Worm (Caenorhabditis elegans) whole organism, L4 larva: Measurements from ENCODE around the gene B0310.2.

Experiments
- F37D6.2 ChIP-seq: sonication (generic microtip); optimal IDR thresholded peaks from 2 replicates; lab custom pipeline; 2016; ENCODE audit warnings: mild to moderate bottlenecking, missing genetic modification characterization, missing compliant biosample characterization
- T26A8.4 ChIP-seq: fragments of 200-800 bp; sonication (Bioruptor generic); IDR thresholded peaks from 2 replicates; pipeline ENCODE4 v1.3.6; 2022; ENCODE audit warnings: missing genetic modification characterization, missing compliant biosample characterization
- ZK546.5 ChIP-seq, 2 experiments: sonication (generic microtip); optimal IDR thresholded peaks; 2 replicates each; lab custom pipeline; 2017; ENCODE audit warnings: missing biosample characterization in 2 of 2, missing genetic modification characterization in 2 of 2
- aha-1 ChIP-seq: fragments of 150-350 bp; peaks from one replicate; lab custom pipeline; 2014; ENCODE audit warnings: missing biosample characterization, missing genetic modification characterization
- attf-4 ChIP-seq: sonication (generic microtip); optimal IDR thresholded peaks from 3 replicates; lab custom pipeline; 2017; ENCODE audit warnings: missing biosample characterization, missing genetic modification characterization
- ceh-20 ChIP-seq: fragments of 200-800 bp; sonication (Bioruptor generic); IDR thresholded peaks from 2 replicates; pipeline ENCODE4 v1.3.6; 2022; ENCODE audit warnings: missing genetic modification reagents, missing genetic modification characterization, missing compliant biosample characterization
- ceh-32 ChIP-seq: sonication (generic microtip); optimal IDR thresholded peaks from 2 replicates; lab custom pipeline; 2016; ENCODE audit warnings: mild to moderate bottlenecking, missing genetic modification characterization, missing compliant biosample characterization; ENCODE audit not compliant: poor library complexity
- ceh-62 ChIP-seq: sonication (generic microtip); optimal IDR thresholded peaks from 2 replicates; lab custom pipeline; 2017; ENCODE audit warnings: missing biosample characterization, missing genetic modification characterization
- cey-2 ChIP-seq: sonication (generic microtip); optimal IDR thresholded peaks from 3 replicates; lab custom pipeline; 2017; ENCODE audit warnings: missing genetic modification characterization, mild to moderate bottlenecking, missing compliant biosample characterization, antibody characterized with exemption, borderline replicate concordance; ENCODE audit not compliant: insufficient read depth
- ctbp-1 ChIP-seq: fragments of 200-800 bp; sonication (Bioruptor generic); IDR thresholded peaks from 2 replicates; pipeline ENCODE4 v1.3.6; 2022; ENCODE audit warnings: missing genetic modification reagents, missing genetic modification characterization, missing compliant biosample characterization
- daf-16 ChIP-seq, 3 experiments: sonication (generic microtip); optimal IDR thresholded peaks; 2 replicates each; lab custom pipeline; 2016 to 2017; ENCODE audit warnings: missing genetic modification characterization in 3 of 3, missing genetic modification reagents in 3 of 3, mild to moderate bottlenecking in 2 of 3, missing compliant biosample characterization in 2 of 3, missing biosample characterization in 1 of 3, moderate library complexity in 1 of 3
- dmd-6 ChIP-seq: fragments of 200-800 bp; sonication (Bioruptor generic); IDR thresholded peaks from 2 replicates; pipeline ENCODE4 v1.3.6; 2022; ENCODE audit warnings: missing genetic modification reagents, missing genetic modification characterization, missing compliant biosample characterization
- dmd-8 ChIP-seq: fragments of 200-800 bp; sonication (Bioruptor generic); IDR thresholded peaks from 2 replicates; pipeline ENCODE4 v1.3.6; 2022; ENCODE audit warnings: missing genetic modification characterization, missing compliant biosample characterization
- duxl-1 ChIP-seq: sonication (generic microtip); optimal IDR thresholded peaks from 2 replicates; lab custom pipeline; 2016; ENCODE audit warnings: mild to moderate bottlenecking, missing genetic modification characterization, moderate library complexity, missing compliant biosample characterization; ENCODE audit not compliant: poor library complexity
- dve-1 ChIP-seq: sonication (generic microtip); optimal IDR thresholded peaks from 2 replicates; lab custom pipeline; 2017; ENCODE audit warnings: antibody characterized with exemption, mild to moderate bottlenecking, missing genetic modification characterization, missing compliant biosample characterization; ENCODE audit not compliant: insufficient read depth
- hif-1 ChIP-seq, 2 experiments: sonication (generic microtip); optimal IDR thresholded peaks; 2 replicates each; lab custom pipeline; 2016 to 2017; ENCODE audit warnings: missing compliant biosample characterization in 2 of 2, missing genetic modification characterization in 2 of 2, missing genetic modification reagents in 2 of 2, missing genotype in 2 of 2, mild to moderate bottlenecking in 1 of 2
- hlh-11 ChIP-seq: fragments of 200-800 bp; sonication (Bioruptor generic); optimal IDR thresholded peaks from 2 replicates; lab custom pipeline; 2018; ENCODE audit warnings: mild to moderate bottlenecking, missing genetic modification characterization, missing compliant biosample characterization
- hmg-1.1 ChIP-seq: fragments of 200-800 bp; sonication (Bioruptor generic); IDR thresholded peaks from 2 replicates; pipeline ENCODE4 v1.3.6; 2022; ENCODE audit warnings: missing genetic modification reagents, missing genetic modification characterization, missing compliant biosample characterization
- lin-1 ChIP-seq: fragments of 200-800 bp; sonication (Bioruptor generic); IDR thresholded peaks from 2 replicates; pipeline ENCODE4 v1.3.6; 2022; ENCODE audit warnings: missing genetic modification reagents, missing genetic modification characterization, missing compliant biosample characterization
- lin-13 ChIP-seq: fragments of 150-350 bp; optimal IDR thresholded peaks from 2 replicates; lab custom pipeline; 2014; ENCODE audit warnings: missing biosample characterization, missing genetic modification reagents, missing genetic modification characterization
- lin-29 ChIP-seq: fragments of 200-800 bp; sonication (Bioruptor generic); IDR thresholded peaks from 2 replicates; pipeline ENCODE4 v1.3.6; 2022; ENCODE audit warnings: missing genetic modification reagents, missing genetic modification characterization, missing compliant biosample characterization
- lsy-2 ChIP-seq, 2 experiments: fragments of 150-350 bp in 1 of 2; sonication (generic microtip) in 1 of 2; optimal IDR thresholded peaks; 2 replicates each; lab custom pipeline; 2014 to 2017; ENCODE audit warnings: missing biosample characterization in 2 of 2, missing genetic modification characterization in 2 of 2
- mdl-1 ChIP-seq, 2 experiments: fragments of 150-350 bp in 1 of 2; sonication (generic microtip) in 1 of 2; optimal IDR thresholded peaks; 2 replicates each; lab custom pipeline; 2014 to 2017; ENCODE audit warnings: missing biosample characterization in 2 of 2, missing genetic modification characterization in 2 of 2
- mep-1 ChIP-seq: fragments of 150-350 bp; sonication (generic microtip); optimal IDR thresholded peaks from 3 replicates; lab custom pipeline; 2014; ENCODE audit warnings: missing biosample characterization, missing genetic modification characterization
- mes-2 ChIP-seq: sonication (generic microtip); optimal IDR thresholded peaks from 2 replicates; lab custom pipeline; 2016; ENCODE audit warnings: missing genotype, mild to moderate bottlenecking, missing genetic modification characterization, missing compliant biosample characterization; ENCODE audit not compliant: poor library complexity, severe bottlenecking
- mxl-3 ChIP-seq: fragments of 200-800 bp; sonication (Bioruptor generic); optimal IDR thresholded peaks from 2 replicates; lab custom pipeline; 2018; ENCODE audit warnings: mild to moderate bottlenecking, missing genetic modification characterization, missing compliant biosample characterization
- nhr-10 ChIP-seq: fragments of 150-350 bp; optimal IDR thresholded peaks from 2 replicates; lab custom pipeline; 2014; ENCODE audit warnings: missing biosample characterization, missing genetic modification characterization
- nhr-102 ChIP-seq: sonication (generic microtip); optimal IDR thresholded peaks from 2 replicates; lab custom pipeline; 2016; ENCODE audit warnings: mild to moderate bottlenecking, missing genetic modification characterization, moderate library complexity, missing compliant biosample characterization
- nhr-111 ChIP-seq: fragments of 200-800 bp; sonication (Bioruptor generic); optimal IDR thresholded peaks from 2 replicates; lab custom pipeline; 2018; ENCODE audit warnings: mild to moderate bottlenecking, missing genetic modification characterization, missing compliant biosample characterization
- nhr-25 ChIP-seq: sonication (generic microtip); optimal IDR thresholded peaks from 2 replicates; lab custom pipeline; 2017; ENCODE audit warnings: missing genetic modification characterization, mild to moderate bottlenecking, missing compliant biosample characterization, antibody characterized with exemption, moderate library complexity, borderline replicate concordance; ENCODE audit not compliant: insufficient read depth
- nhr-28 ChIP-seq: fragments of 150-350 bp; optimal IDR thresholded peaks from 2 replicates; lab custom pipeline; 2014; ENCODE audit warnings: missing biosample characterization, missing genetic modification characterization
- nhr-77 ChIP-seq: fragments of 150-350 bp; optimal IDR thresholded peaks from 2 replicates; lab custom pipeline; 2014; ENCODE audit warnings: missing biosample characterization, missing genetic modification characterization
- pqm-1 ChIP-seq: sonication (generic microtip); optimal IDR thresholded peaks from 2 replicates; lab custom pipeline; 2017; ENCODE audit warnings: missing biosample characterization, missing genetic modification characterization
- skn-1 ChIP-seq: fragments of 150-350 bp; optimal IDR thresholded peaks from 2 replicates; lab custom pipeline; 2014; ENCODE audit warnings: missing biosample characterization, missing genetic modification characterization
- spr-1 ChIP-seq: sonication (generic microtip); optimal IDR thresholded peaks from 2 replicates; lab custom pipeline; 2016; ENCODE audit warnings: mild to moderate bottlenecking, missing genetic modification characterization, missing compliant biosample characterization
- unc-39 ChIP-seq: sonication (generic microtip); optimal IDR thresholded peaks from 2 replicates; lab custom pipeline; 2017; ENCODE audit warnings: missing biosample characterization, missing genetic modification characterization
- unc-62 ChIP-seq, 3 experiments: fragments of 150-350 bp in 1 of 3; sonication (generic microtip); optimal IDR thresholded peaks in 2 of 3; peaks in 1 of 3; 1 replicate in 1 of 3; 2 replicates in 2 of 3; lab custom pipeline; 2014 to 2017; ENCODE audit warnings: missing biosample characterization in 3 of 3, missing genetic modification characterization in 3 of 3, missing genetic modification reagents in 3 of 3, missing genotype in 1 of 3
- zag-1 ChIP-seq: fragments of 150-350 bp; optimal IDR thresholded peaks from 2 replicates; lab custom pipeline; 2014; ENCODE audit warnings: missing biosample characterization, missing genetic modification characterization
- zip-11 ChIP-seq: fragments of 200-800 bp; sonication (Bioruptor generic); IDR thresholded peaks from 2 replicates; pipeline ENCODE4 v1.3.6; 2022; ENCODE audit warnings: missing genetic modification characterization, missing compliant biosample characterization

Gene B0310.2

DNA sequence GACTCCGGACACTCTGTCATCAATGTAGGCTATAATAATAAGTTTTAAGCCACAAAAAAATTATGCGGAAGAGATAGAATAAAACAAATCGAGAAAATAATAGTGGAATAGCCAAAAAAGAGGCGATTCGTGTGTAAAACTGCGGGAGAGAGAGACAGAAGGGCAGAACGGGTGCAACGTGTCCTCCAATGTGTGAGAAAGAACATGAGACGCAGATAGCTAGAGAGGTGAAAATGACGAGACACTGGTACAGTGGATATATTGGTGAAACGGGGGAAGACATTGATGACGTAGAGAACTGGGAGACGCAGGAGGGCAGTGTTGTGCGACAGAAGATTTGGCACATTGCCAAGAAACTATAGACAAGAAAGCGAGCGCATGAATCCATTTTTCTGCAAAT is 29.0 kb upstream of the B0310.2 start, which contains the start of gene F28C10.3 (continued):
- no peak for TF ChIP-seq nhr-102 (tag; lab: Kevin White, UChicago)
- TF ChIP-seq duxl-1 (tag; lab: Kevin White, UChicago), result peak; percentile 53
- peak in 1 of 2 experiments; percentile 74 for TF ChIP-seq lsy-2 (tag; optimal IDR thresholded peaks at IDR 0.05; lab: Kevin White, UChicago)
- TF ChIP-seq F37D6.2 (tag; lab: Kevin White, UChicago), result peak; percentile 45
- TF ChIP-seq nhr-10, result peak; percentile 37
- TF ChIP-seq T26A8.4 (GFP tag; lab: Robert Waterston, UW), result peak; percentile 71
- TF ChIP-seq aha-1 (tag; lab: Kevin White, UChicago), result peak; percentile 96
- TF ChIP-seq mxl-3 (GFP tag; lab: Kevin White, UChicago), result peak; percentile 78
- TF ChIP-seq cey-2, result no peak
- peak; percentile 89 for TF ChIP-seq hlh-11 (tag; lab: Kevin White, UChicago)
- TF ChIP-seq zag-1 (tag; lab: Kevin White, UChicago), result peak; percentile 82
- TF ChIP-seq nhr-111 (GFP tag; lab: Kevin White, UChicago), result no peak
- TF ChIP-seq nhr-77 (tag; lab: Kevin White, UChicago), result peak; percentile 38
- peak in 1 of 2 experiments; percentile 27 for TF ChIP-seq daf-16 (GFP tag; optimal IDR thresholded peaks at IDR 0.05; lab: Kevin White, UChicago)
- no peak for TF ChIP-seq daf-16 (tag; optimal IDR thresholded peaks at IDR 0.05; lab: Kevin White, UChicago)
- TF ChIP-seq lin-1, result 0 out of 2 replicates have a peak, but pooled peaks have one; percentile 19
- TF ChIP-seq dmd-8 (GFP tag; lab: Robert Waterston, UW), result no peak
- no peak for TF ChIP-seq skn-1
- no peak for TF ChIP-seq dve-1
- TF ChIP-seq zip-11 (GFP tag; lab: Robert Waterston, UW), result no peak
- no peak for TF ChIP-seq ceh-32
- peak; percentile 88 for TF ChIP-seq nhr-28 (tag; lab: Kevin White, UChicago)
- TF ChIP-seq pqm-1 (tag; lab: Kevin White, UChicago), result no peak
- peak; percentile 88 to 91 for TF ChIP-seq mdl-1 (tag; optimal IDR thresholded peaks at IDR 0.05; lab: Kevin White, UChicago)
- TF ChIP-seq lin-13, result peak; percentile 58
- TF ChIP-seq mes-2 (tag; lab: Kevin White, UChicago), result peak; percentile 81
- peak; percentile 91 for TF ChIP-seq mep-1 (tag; lab: Kevin White, UChicago)
- peak in 1 of 2 experiments; percentile 58 for TF ChIP-seq hif-1 (tag; optimal IDR thresholded peaks at IDR 0.05; lab: Kevin White, UChicago)
- TF ChIP-seq ctbp-1, result peak; percentile 60
- TF ChIP-seq unc-62 (GFP tag; optimal IDR thresholded peaks at IDR 0.05 in 1 of 2; lab: Kevin White, UChicago), result peak in 1 of 2 experiments; percentile 94
- TF ChIP-seq unc-62 (tag; optimal IDR thresholded peaks at IDR 0.05; lab: Kevin White, UChicago), result no peak
- TF ChIP-seq ZK546.5 (tag; optimal IDR thresholded peaks at IDR 0.05; lab: Kevin White, UChicago), result no peak
- peak; percentile 89 for TF ChIP-seq hmg-1.1 (GFP tag; lab: Robert Waterston, UW)
- TF ChIP-seq dmd-6 (GFP tag; lab: Robert Waterston, UW), result peak; percentile 71
- peak; percentile 71; the same call in 1 of the 2 replicates for TF ChIP-seq ceh-20 (GFP tag; lab: Robert Waterston, UW)
- TF ChIP-seq ceh-62 (tag; lab: Kevin White, UChicago), result no peak
- no peak for TF ChIP-seq spr-1
- peak; percentile 28; the same call in 1 of the 2 replicates for TF ChIP-seq lin-29
- peak; percentile 85 for TF ChIP-seq nhr-25 (tag; lab: Kevin White, UChicago)

ce11 chrX:530909-531308 is 24.2 kb upstream of the B0310.2 start, which contains the start of gene B0310.6:
Gene B0310.6 (minus strand): TSS chrX:531009.
- TF ChIP-seq aha-1 (tag; lab: Kevin White, UChicago) (peak; percentile 9), unc-39 (tag; lab: Kevin White, UChicago) (no peak), nhr-10 (no peak), attf-4 (tag; lab: Kevin White, UChicago) (no peak)
